Fruit fly (Drosophila melanogaster) whole organism, embryonic: ENCODE data around the gene ND-30.

Experiments used
- B-H1 ChIP-seq: fragments of 200-800 bp; sonication (Bioruptor generic); IDR thresholded peaks from 3 replicates; pipeline ENCODE4 v1.3.6; 2022; ENCODE audit warnings: missing biosample characterization, missing genetic modification characterization
- C15 ChIP-seq: fragments of 200-800 bp; sonication (Bioruptor generic); IDR thresholded peaks from 3 replicates; pipeline ENCODE4 v1.3.6; 2022; ENCODE audit warnings: missing biosample characterization, missing genetic modification characterization
- CG10209 ChIP-seq: fragments of 200-800 bp; sonication (Bioruptor generic); optimal IDR thresholded peaks from 3 replicates; lab custom pipeline; 2017; ENCODE audit warnings: missing biosample characterization, mild to moderate bottlenecking, missing genetic modification characterization, missing genetic modification reagents
- CG10274 ChIP-seq: fragments of 200-800 bp; sonication (Bioruptor generic); optimal IDR thresholded peaks from 3 replicates; lab custom pipeline; 2017; ENCODE audit warnings: missing biosample characterization, mild to moderate bottlenecking, missing genetic modification characterization
- CG10431 ChIP-seq: fragments of 200-800 bp; sonication (Bioruptor generic); optimal IDR thresholded peaks from 3 replicates; lab custom pipeline; 2018; ENCODE audit warnings: missing biosample characterization, mild to moderate bottlenecking, missing genetic modification characterization
- CG10959 ChIP-seq: fragments of 200-800 bp; sonication (Bioruptor generic); IDR thresholded peaks from 2 replicates; pipeline ENCODE4 v1.3.6; 2022; ENCODE audit warnings: missing biosample characterization, missing genetic modification characterization
- CG10979 ChIP-seq: fragments of 200-800 bp; sonication (Bioruptor generic); optimal IDR thresholded peaks from 2 replicates; lab custom pipeline; 2018; ENCODE audit warnings: missing biosample characterization, mild to moderate bottlenecking, missing genetic modification characterization, moderate library complexity
- CG12391 ChIP-seq: fragments of 200-800 bp; sonication (Bioruptor generic); optimal IDR thresholded peaks from 3 replicates; lab custom pipeline; 2018; ENCODE audit warnings: missing biosample characterization, mild to moderate bottlenecking, missing genetic modification characterization, moderate library complexity
- CG12659 ChIP-seq: fragments of 200-800 bp; sonication (Bioruptor generic); optimal IDR thresholded peaks from 3 replicates; lab custom pipeline; 2017; ENCODE audit warnings: mild to moderate bottlenecking, missing biosample characterization, missing genetic modification reagents, missing genetic modification characterization
- CG17568 ChIP-seq: fragments of 200-800 bp; sonication (Bioruptor generic); optimal IDR thresholded peaks from 2 replicates; lab custom pipeline; 2018; ENCODE audit warnings: missing biosample characterization, mild to moderate bottlenecking, missing genetic modification characterization, moderate library complexity
- CG17912 ChIP-seq: fragments of 200-800 bp; sonication (Bioruptor generic); optimal IDR thresholded peaks from 2 replicates; lab custom pipeline; 2018; ENCODE audit warnings: missing biosample characterization, mild to moderate bottlenecking, missing genetic modification characterization
- CG18619 ChIP-seq: fragments of 200-800 bp; sonication (Bioruptor generic); optimal IDR thresholded peaks from 3 replicates; lab custom pipeline; 2017; ENCODE audit warnings: missing biosample characterization, mild to moderate bottlenecking, missing genetic modification characterization
- CG2120 ChIP-seq: fragments of 200-800 bp; sonication (Bioruptor generic); optimal IDR thresholded peaks from 3 replicates; lab custom pipeline; 2016; ENCODE audit warnings: missing biosample characterization, missing genetic modification characterization
- CG3847 ChIP-seq: fragments of 200-800 bp; sonication (Bioruptor generic); IDR thresholded peaks from 2 replicates; pipeline ENCODE4 v1.3.6; 2022; ENCODE audit warnings: missing biosample characterization, missing genetic modification characterization
- CG7271 ChIP-seq: fragments of 200-800 bp; sonication (Bioruptor generic); optimal IDR thresholded peaks from 2 replicates; lab custom pipeline; 2018; ENCODE audit warnings: missing biosample characterization, mild to moderate bottlenecking, missing genetic modification characterization, moderate library complexity
- CG7372 ChIP-seq: fragments of 200-800 bp; sonication (Bioruptor generic); IDR thresholded peaks from 2 replicates; pipeline ENCODE4 v1.3.6; 2022; ENCODE audit warnings: missing biosample characterization, missing genetic modification characterization
- D19B ChIP-seq: fragments of 200-800 bp; sonication (Bioruptor generic); optimal IDR thresholded peaks from 2 replicates; lab custom pipeline; 2017; ENCODE audit warnings: missing biosample characterization, mild to moderate bottlenecking, missing genetic modification characterization
- Dbx ChIP-seq: fragments of 200-800 bp; sonication (Bioruptor generic); IDR thresholded peaks from 3 replicates; pipeline ENCODE4 v1.3.6; 2022; ENCODE audit warnings: missing biosample characterization, missing genetic modification characterization
- Doc2 ChIP-seq: fragments of 200-800 bp; sonication (Bioruptor generic); IDR thresholded peaks from 2 replicates; pipeline ENCODE4 v1.3.6; 2022; ENCODE audit warnings: missing biosample characterization, missing genetic modification characterization
- Dref ChIP-seq: fragments of 200-800 bp; sonication (Bioruptor generic); IDR thresholded peaks from 2 replicates; pipeline ENCODE4 v1.3.6; 2022; ENCODE audit warnings: missing biosample characterization, missing genetic modification characterization
- Drgx ChIP-seq: fragments of 200-800 bp; sonication (Bioruptor generic); IDR thresholded peaks from 2 replicates; pipeline ENCODE4 v1.3.6; 2022; ENCODE audit warnings: missing biosample characterization, missing genetic modification characterization
- Fer2 ChIP-seq: fragments of 200-800 bp; sonication (Bioruptor generic); optimal IDR thresholded peaks from 2 replicates; lab custom pipeline; 2018; ENCODE audit warnings: missing biosample characterization, mild to moderate bottlenecking, missing genetic modification characterization, moderate library complexity
- GATAe ChIP-seq: fragments of 200-800 bp; sonication (Bioruptor generic); conservative IDR thresholded peaks from 2 replicates; pipeline ENCODE4 v1.3.6; 2022; ENCODE audit warnings: missing biosample characterization, missing genetic modification characterization
- HLH4C ChIP-seq: fragments of 200-800 bp; sonication (Bioruptor generic); IDR thresholded peaks from 3 replicates; pipeline ENCODE4 v1.3.6; 2022; ENCODE audit warnings: missing biosample characterization, missing genetic modification characterization; ENCODE audit not compliant: partially characterized antibody
- Hr3 ChIP-seq: fragments of 200-800 bp; sonication (Bioruptor generic); optimal IDR thresholded peaks from 3 replicates; lab custom pipeline; 2016; ENCODE audit warnings: missing biosample characterization, missing genetic modification characterization
- Mrtf ChIP-seq: fragments of 200-800 bp; sonication (Bioruptor generic); IDR thresholded peaks from 3 replicates; pipeline ENCODE4 v1.3.6; 2022; ENCODE audit warnings: missing biosample characterization, missing genetic modification characterization
- Myb ChIP-seq: fragments of 200-800 bp; sonication (Bioruptor generic); optimal IDR thresholded peaks from 2 replicates; lab custom pipeline; 2016; ENCODE audit warnings: missing biosample characterization, missing genetic modification characterization
- Neu2 ChIP-seq: fragments of 200-800 bp; sonication (Bioruptor generic); optimal IDR thresholded peaks from 3 replicates; lab custom pipeline; 2016; ENCODE audit warnings: missing biosample characterization, missing genetic modification characterization, borderline replicate concordance
- Nf-YB ChIP-seq: fragments of 200-800 bp; sonication (Bioruptor generic); optimal IDR thresholded peaks from 3 replicates; lab custom pipeline; 2019; ENCODE audit warnings: missing biosample characterization, mild to moderate bottlenecking, missing genetic modification characterization, moderate library complexity
- Ssrp ChIP-seq: fragments of 200-800 bp; sonication (Bioruptor generic); optimal IDR thresholded peaks from 2 replicates; lab custom pipeline; 2018; ENCODE audit warnings: missing biosample characterization, mild to moderate bottlenecking, missing genetic modification characterization, moderate library complexity
- chn ChIP-seq: fragments of 200-800 bp; sonication (Bioruptor generic); optimal IDR thresholded peaks from 2 replicates; lab custom pipeline; 2016; ENCODE audit warnings: missing biosample characterization, missing genetic modification characterization
- disco-r ChIP-seq: fragments of 200-800 bp; sonication (Bioruptor generic); optimal IDR thresholded peaks from 2 replicates; lab custom pipeline; 2016; ENCODE audit warnings: missing biosample characterization, missing genetic modification characterization
- dmrt11E ChIP-seq: fragments of 200-800 bp; sonication (Bioruptor generic); optimal IDR thresholded peaks from 3 replicates; lab custom pipeline; 2018; ENCODE audit warnings: missing biosample characterization, mild to moderate bottlenecking, missing genetic modification characterization, moderate library complexity
- fd102C ChIP-seq: fragments of 200-800 bp; sonication (Bioruptor generic); optimal IDR thresholded peaks from 2 replicates; lab custom pipeline; 2018; ENCODE audit warnings: missing biosample characterization, mild to moderate bottlenecking, missing genetic modification characterization, moderate library complexity
- lilli ChIP-seq: fragments of 200-800 bp; sonication (Bioruptor generic); optimal IDR thresholded peaks from 3 replicates; lab custom pipeline; 2016; ENCODE audit warnings: missing biosample characterization, missing genetic modification characterization
- mld ChIP-seq: fragments of 200-800 bp; sonication (Bioruptor generic); IDR thresholded peaks from 3 replicates; pipeline ENCODE4 v1.3.6; 2022; ENCODE audit warnings: missing biosample characterization, missing genetic modification characterization; ENCODE audit not compliant: partially characterized antibody
- psq ChIP-seq: fragments of 200-800 bp; sonication (Bioruptor generic); optimal IDR thresholded peaks from 2 replicates; lab custom pipeline; 2017; ENCODE audit warnings: missing biosample characterization, missing genetic modification characterization
- ranshi ChIP-seq: fragments of 200-800 bp; sonication (Bioruptor generic); IDR thresholded peaks from 2 replicates; pipeline ENCODE4 v1.3.6; 2022; ENCODE audit warnings: missing biosample characterization, missing genetic modification characterization
- repo ChIP-seq: fragments of 200-800 bp; sonication (Bioruptor generic); optimal IDR thresholded peaks from 2 replicates; lab custom pipeline; 2016; ENCODE audit warnings: missing biosample characterization, missing genetic modification characterization
- seq ChIP-seq: fragments of 200-800 bp; sonication (Bioruptor generic); IDR thresholded peaks from 2 replicates; pipeline ENCODE4 v1.3.6; 2022; ENCODE audit warnings: missing biosample characterization, missing genetic modification characterization
- sisA ChIP-seq: fragments of 200-800 bp; sonication (Bioruptor generic); IDR thresholded peaks from 2 replicates; pipeline ENCODE4 v1.3.6; 2022; ENCODE audit warnings: missing biosample characterization, missing genetic modification characterization
- so ChIP-seq: fragments of 200-800 bp; sonication (Bioruptor generic); IDR thresholded peaks from 3 replicates; pipeline ENCODE4 v1.3.6; 2022; ENCODE audit warnings: missing biosample characterization, missing genetic modification characterization
- tap ChIP-seq: fragments of 200-800 bp; optimal IDR thresholded peaks from 3 replicates; lab custom pipeline; 2019; ENCODE audit warnings: missing biosample characterization, mild to moderate bottlenecking, missing genetic modification characterization, moderate library complexity
- tio ChIP-seq: fragments of 200-800 bp; sonication (Bioruptor generic); optimal IDR thresholded peaks from 2 replicates; lab custom pipeline; 2017; ENCODE audit warnings: missing biosample characterization, missing genetic modification characterization, inconsistent platforms
- trh ChIP-seq: fragments of 200-800 bp; sonication (Bioruptor generic); optimal IDR thresholded peaks from 2 replicates; lab custom pipeline; 2016; ENCODE audit warnings: missing biosample characterization, missing genetic modification characterization
- ttk ChIP-seq: fragments of 200-800 bp; sonication (Bioruptor generic); IDR thresholded peaks from 2 replicates; pipeline ENCODE4 v2.1.2; 2022; ENCODE audit warnings: missing biosample characterization, missing genetic modification characterization
- vnd ChIP-seq: fragments of 200-800 bp; sonication (Bioruptor generic); IDR thresholded peaks from 3 replicates; pipeline ENCODE4 v1.3.6; 2022; ENCODE audit warnings: missing biosample characterization, missing genetic modification characterization; ENCODE audit not compliant: partially characterized antibody
- zf30C ChIP-seq: fragments of 200-800 bp; sonication (Bioruptor generic); optimal IDR thresholded peaks from 3 replicates; lab custom pipeline; 2018; ENCODE audit warnings: missing biosample characterization, mild to moderate bottlenecking, missing genetic modification characterization

The ND-30 gene

DNA sequence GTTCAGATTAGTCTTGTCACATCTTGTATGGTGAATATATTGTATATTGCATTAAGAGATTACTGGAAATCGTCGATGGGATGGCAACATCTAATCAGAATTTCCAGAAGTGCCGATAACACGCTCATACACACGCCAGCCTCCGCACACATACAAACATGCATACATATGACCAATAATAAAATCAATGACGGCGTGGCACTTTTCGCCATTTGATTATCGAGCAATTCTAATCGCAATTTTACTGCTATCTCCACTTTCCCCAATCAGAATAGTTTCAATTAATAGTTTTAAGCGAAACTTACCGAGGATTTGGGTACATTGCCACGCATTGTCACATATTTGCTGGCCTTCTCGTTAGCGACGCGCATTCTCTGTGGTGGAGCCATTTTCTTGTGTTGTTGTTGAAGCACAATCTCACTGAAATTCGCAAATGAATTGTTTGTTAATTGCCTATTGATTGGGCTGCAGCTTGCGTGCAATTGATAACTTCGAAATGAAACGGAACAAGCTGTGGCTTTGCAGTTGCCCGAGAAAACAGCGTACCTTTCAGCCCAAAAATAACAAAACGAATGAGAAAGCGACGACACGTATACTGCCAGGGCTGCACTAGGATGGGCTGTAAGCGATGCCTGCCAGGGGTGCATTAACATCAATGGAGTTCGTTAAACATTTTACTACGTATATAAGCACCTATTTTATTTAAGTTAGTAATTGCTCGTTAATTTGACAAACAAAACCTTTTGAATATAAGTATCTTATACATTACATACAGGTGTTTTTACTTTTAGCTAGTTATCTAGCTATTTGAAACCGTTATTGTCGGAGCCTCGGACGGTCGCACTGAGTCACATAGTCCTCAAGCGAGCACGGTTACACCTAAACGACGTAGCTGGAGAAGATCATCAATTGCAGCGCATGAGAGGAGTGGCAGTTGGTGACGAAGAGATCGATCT, 39.3 kb upstream of the ND-30 start, which contains the start of the genes CG32276 and gry (continued):
- TF ChIP-seq CG17912 (GFP tag; lab: Kevin White, UChicago) (peak; percentile 7), tap (peak; percentile 63), Hr3 (GFP tag; lab: Kevin White, UChicago) (peak; percentile 70), so (GFP tag; lab: Robert Waterston, UW) (no peak), chn (peak; percentile 77), repo (peak; percentile 57), CG10209 (peak; percentile 64), seq (GFP tag; lab: Robert Waterston, UW) (peak; percentile 45; the same call in 1 of the 2 replicates), Fer2 (tag; lab: Kevin White, UChicago) (peak; percentile 42), GATAe (no peak), CG12391 (tag; lab: Kevin White, UChicago) (peak; percentile 91), zf30C (no peak), Myb (GFP tag; lab: Kevin White, UChicago) (peak; percentile 77), CG10979 (tag; lab: Kevin White, UChicago) (peak; percentile 71), vnd (GFP tag; lab: Robert Waterston, UW) (no peak), CG12659 (GFP tag; lab: Kevin White, UChicago) (peak; percentile 89), Drgx (peak; percentile 55; the same call in 1 of the 2 replicates), Nf-YB (GFP tag; lab: Kevin White, UChicago) (peak; percentile 42), psq (GFP tag; lab: Kevin White, UChicago) (peak; percentile 47), Doc2 (GFP tag; lab: Robert Waterston, UW) (no peak), sisA (GFP tag; lab: Robert Waterston, UW) (peak; percentile 62; the same call in 1 of the 2 replicates), CG7372 (GFP tag; lab: Robert Waterston, UW) (peak; percentile 66; the same call in 1 of the 2 replicates), tio (GFP tag; lab: Kevin White, UChicago) (no peak), Dref (GFP tag; lab: Robert Waterston, UW) (0 out of 2 replicates have a peak, but pooled peaks have one; percentile 39), Mrtf (GFP tag; lab: Robert Waterston, UW) (no peak), disco-r (peak; percentile 80), C15 (no peak), CG18619 (GFP tag; lab: Kevin White, UChicago) (peak; percentile 60), D19B (GFP tag; lab: Kevin White, UChicago) (no peak), CG17568 (GFP tag; lab: Kevin White, UChicago) (no peak), CG10959 (GFP tag; lab: Robert Waterston, UW) (peak; percentile 43; the same call in 1 of the 2 replicates), fd102C (GFP tag; lab: Kevin White, UChicago) (peak; percentile 18), HLH4C (GFP tag; lab: Robert Waterston, UW) (no peak; the same call in 2 of the 3 replicates), Neu2 (GFP tag; lab: Kevin White, UChicago) (no peak), CG2120 (GFP tag; lab: Kevin White, UChicago) (peak; percentile 90), CG3847 (GFP tag; lab: Robert Waterston, UW) (peak; percentile 83), Dbx (peak; percentile 69; the same call in 1 of the 3 replicates), B-H1 (GFP tag; lab: Robert Waterston, UW) (no peak; the same call in 2 of the 3 replicates), dmrt11E (tag; lab: Kevin White, UChicago) (peak; percentile 67), ttk (peak; percentile 25; the same call in 1 of the 2 replicates), CG10431 (no peak), Ssrp (tag; lab: Kevin White, UChicago) (peak; percentile 55), mld (GFP tag; lab: Robert Waterston, UW) (no peak), ranshi (GFP tag; lab: Robert Waterston, UW) (peak; percentile 44), CG10274 (no peak), CG7271 (tag; lab: Kevin White, UChicago) (peak; percentile 8), trh (peak; percentile 63), lilli (GFP tag; lab: Kevin White, UChicago) (peak; percentile 88)
